Worm (Caenorhabditis elegans): ENCODE results near the gene cutc-1.
A peak's percentile ranks its signal among the peaks of the same experiment; 100 is the strongest.

cutc-1 gene

ce11 chrIII:8446940-8447403 is 43.6 kb upstream of the cutc-1 start, which contains the start of gene rpn-3:
Gene rpn-3, plus strand, starts transcription at chrIII:8447353.
- TF ChIP-seq pag-3 (tag; optimal IDR thresholded peaks at IDR 0.05; ENCODE audit: borderline replicate concordance) = no peak
- peak; percentile 88 for TF ChIP-seq ceh-30 (tag; optimal IDR thresholded peaks at IDR 0.05)
- TF ChIP-seq lin-11 (tag; optimal IDR thresholded peaks at IDR 0.05) = no peak
- peak; percentile 79 for TF ChIP-seq ceh-18 (tag; optimal IDR thresholded peaks at IDR 0.05)
- TF ChIP-seq sdc-2 (tag; optimal IDR thresholded peaks at IDR 0.05) = peak; percentile 3
- TF ChIP-seq elt-2 (tag; optimal IDR thresholded peaks at IDR 0.05) = peak; percentile 34
- TF ChIP-seq ceh-22 (tag; optimal IDR thresholded peaks at IDR 0.05) = no peak
- TF ChIP-seq dve-1 (tag; optimal IDR thresholded peaks at IDR 0.05) = peak; percentile 72
- no peak for TF ChIP-seq fkh-10 (GFP tag; optimal IDR thresholded peaks at IDR 0.05)
- no peak for TF ChIP-seq madf-2 (tag; optimal IDR thresholded peaks at IDR 0.05)
- peak; percentile 84 for TF ChIP-seq ceh-34 (tag; optimal IDR thresholded peaks at IDR 0.05)
- no peak for TF ChIP-seq npax-4 (tag; optimal IDR thresholded peaks at IDR 0.05)
- TF ChIP-seq Y22D7AL.16 (tag; optimal IDR thresholded peaks at IDR 0.05) = no peak
- peak; percentile 27 for TF ChIP-seq ceh-14 (tag; optimal IDR thresholded peaks at IDR 0.05)
- no peak for TF ChIP-seq gmeb-2 (tag; optimal IDR thresholded peaks at IDR 0.05)
- no peak for TF ChIP-seq pros-1 (tag; optimal IDR thresholded peaks at IDR 0.05)
- TF ChIP-seq hlh-6 (tag; optimal IDR thresholded peaks at IDR 0.05) = no peak
- no peak for TF ChIP-seq zip-5 (tag; optimal IDR thresholded peaks at IDR 0.05)
- no peak for TF ChIP-seq odd-2 (tag; optimal IDR thresholded peaks at IDR 0.05)
- TF ChIP-seq ref-2 (tag; optimal IDR thresholded peaks at IDR 0.05) = peak; percentile 55
- no peak for TF ChIP-seq mec-3 (tag; optimal IDR thresholded peaks at IDR 0.05; ENCODE audit: borderline replicate concordance)
- peak; percentile 73 for TF ChIP-seq rnt-1 (tag; optimal IDR thresholded peaks at IDR 0.05)
- TF ChIP-seq tbx-2 (tag; optimal IDR thresholded peaks at IDR 0.05) = peak; percentile 84
- TF ChIP-seq hlh-15 (tag; optimal IDR thresholded peaks at IDR 0.05) = no peak
- peak; percentile 7 for TF ChIP-seq pqm-1 (tag; optimal IDR thresholded peaks at IDR 0.05)
- TF ChIP-seq unc-86 (tag; optimal IDR thresholded peaks at IDR 0.05) = peak; percentile 66
- TF ChIP-seq elt-4 (tag; optimal IDR thresholded peaks at IDR 0.05) = no peak
- peak; percentile 97 for TF ChIP-seq pax-1 (tag; optimal IDR thresholded peaks at IDR 0.05)
- TF ChIP-seq pha-4 (tag; optimal IDR thresholded peaks at IDR 0.05) = no peak
- TF ChIP-seq unc-42 (tag; optimal IDR thresholded peaks at IDR 0.05) = peak; percentile 84
- TF ChIP-seq ceh-45 (GFP tag; IDR thresholded peaks at IDR 0.05) = no peak
- peak; percentile 53 for TF ChIP-seq ttx-3 (tag; optimal IDR thresholded peaks at IDR 0.05)
- peak; percentile 28 for TF ChIP-seq sox-4 (tag; optimal IDR thresholded peaks at IDR 0.05)
- TF ChIP-seq K02D7.2 (tag; optimal IDR thresholded peaks at IDR 0.05) = no peak
- peak; percentile 16 for TF ChIP-seq ceh-6 (GFP tag; optimal IDR thresholded peaks at IDR 0.05)
- TF ChIP-seq hlh-8 (tag; optimal IDR thresholded peaks at IDR 0.05) = peak; percentile 8
- no peak for TF ChIP-seq ahr-1 (tag; optimal IDR thresholded peaks at IDR 0.05)
- peak; percentile 68 for TF ChIP-seq K09A11.1 (tag; optimal IDR thresholded peaks at IDR 0.05; ENCODE audit: insufficient read depth)
- peak; percentile 22 for TF ChIP-seq F13H6.1 (tag; optimal IDR thresholded peaks at IDR 0.05)
- no peak for TF ChIP-seq ama-1 (optimal IDR thresholded peaks at IDR 0.05)
- TF ChIP-seq ceh-48 (tag; optimal IDR thresholded peaks at IDR 0.05) = peak; percentile 8
- TF ChIP-seq sox-2 (GFP tag; IDR thresholded peaks at IDR 0.05) = no peak; the same call in 1 of the 2 replicates
- TF ChIP-seq che-1 (tag; optimal IDR thresholded peaks at IDR 0.05) = no peak
- TF ChIP-seq ceh-24 (tag; optimal IDR thresholded peaks at IDR 0.05) = no peak
- TF ChIP-seq lim-6 (tag; optimal IDR thresholded peaks at IDR 0.05) = no peak
- TF ChIP-seq unc-3 (GFP tag; conservative IDR thresholded peaks at IDR 0.05) = no peak
- no peak for TF ChIP-seq unc-3 (tag; optimal IDR thresholded peaks at IDR 0.05)
- TF ChIP-seq ztf-16 (tag; optimal IDR thresholded peaks at IDR 0.05) = no peak
- TF ChIP-seq hlh-30 (tag; optimal IDR thresholded peaks at IDR 0.05; ENCODE audit: insufficient read depth) = peak; percentile 46
- TF ChIP-seq ceh-31 (tag; optimal IDR thresholded peaks at IDR 0.05) = peak; percentile 88
- no peak for TF ChIP-seq eyg-1 (tag; optimal IDR thresholded peaks at IDR 0.05)
- peak; percentile 68 for TF ChIP-seq nhr-11 (tag; optimal IDR thresholded peaks at IDR 0.05)
- TF ChIP-seq pha-2 (tag; optimal IDR thresholded peaks at IDR 0.05) = no peak
- peak; percentile 44 for TF ChIP-seq ceh-19 (GFP tag; optimal IDR thresholded peaks at IDR 0.05)
